Worm (Caenorhabditis elegans): ENCODE results near the gene irld-12.

The irld-12 gene

ce11 chrV:3054254-3054653 is 33.0 kb upstream of the irld-12 start, which contains the start of gene C50H11.8:
C50H11.8 (plus strand) TSS chrV:3054554.
- no peak for TF ChIP-seq efl-1 (optimal IDR thresholded peaks at IDR 0.05)
- TF ChIP-seq efl-1 (GFP tag; optimal IDR thresholded peaks at IDR 0.05 in 1 of 2): peak in 1 of 2 experiments; percentile 18
- TF ChIP-seq lsy-2 (tag; optimal IDR thresholded peaks at IDR 0.05): no peak

ce11 chrV:3046364-3046763 is 25.2 kb upstream of the irld-12 start:
- no peak for TF ChIP-seq tbx-2 (tag; optimal IDR thresholded peaks at IDR 0.05)
- TF ChIP-seq nhr-77 (tag; optimal IDR thresholded peaks at IDR 0.05): no peak
- no peak for TF ChIP-seq alr-1 (tag; optimal IDR thresholded peaks at IDR 0.05; ENCODE audit: borderline replicate concordance)
- TF ChIP-seq nhr-237 (tag; optimal IDR thresholded peaks at IDR 0.05): no peak
- TF ChIP-seq pax-3 (tag; optimal IDR thresholded peaks at IDR 0.05): no peak
- TF ChIP-seq sptf-1 (tag; optimal IDR thresholded peaks at IDR 0.05): no peak
- no peak for TF ChIP-seq nhr-90 (tag; optimal IDR thresholded peaks at IDR 0.05; ENCODE audit: poor library complexity)
- no peak for TF ChIP-seq unc-30 (tag; optimal IDR thresholded peaks at IDR 0.05)
- no peak for TF ChIP-seq mef-2 (tag; optimal IDR thresholded peaks at IDR 0.05)
- no peak for TF ChIP-seq snpc-4 (tag; optimal IDR thresholded peaks at IDR 0.05)
- TF ChIP-seq ceh-82 (tag; optimal IDR thresholded peaks at IDR 0.05): no peak
- no peak for TF ChIP-seq snu-23 (GFP tag; optimal IDR thresholded peaks at IDR 0.05)
- no peak for TF ChIP-seq unc-98 (GFP tag; IDR thresholded peaks at IDR 0.05)

- TF ChIP-seq dpl-1 (GFP tag; optimal IDR thresholded peaks at IDR 0.05) (no peak), hpl-2 (GFP tag; optimal IDR thresholded peaks at IDR 0.05) (no peak), unc-62 (GFP tag; optimal IDR thresholded peaks at IDR 0.05) (no peak), pag-3 (tag; optimal IDR thresholded peaks at IDR 0.05; ENCODE audit: borderline replicate concordance, insufficient read depth) (no peak), nhr-76 (tag; optimal IDR thresholded peaks at IDR 0.05) (no peak), efl-1 (optimal IDR thresholded peaks at IDR 0.05) (no peak), efl-1 (GFP tag; optimal IDR thresholded peaks at IDR 0.05 in 1 of 2) (no peak), ceh-82 (tag; optimal IDR thresholded peaks at IDR 0.05) (no peak), ceh-8 (GFP tag; optimal IDR thresholded peaks at IDR 0.05) (no peak), nhr-77 (tag; optimal IDR thresholded peaks at IDR 0.05) (no peak), ama-1 (optimal IDR thresholded peaks at IDR 0.05) (no peak), ceh-63 (GFP tag; optimal IDR thresholded peaks at IDR 0.05) (no peak), lin-13 (GFP tag; optimal IDR thresholded peaks at IDR 0.05) (no peak), mef-2 (tag; optimal IDR thresholded peaks at IDR 0.05) (no peak), blmp-1 (tag; optimal IDR thresholded peaks at IDR 0.05) (no peak), unc-30 (tag; optimal IDR thresholded peaks at IDR 0.05) (no peak), nhr-20 (tag; optimal IDR thresholded peaks at IDR 0.05) (no peak), ets-5 (GFP tag; IDR thresholded peaks at IDR 0.05) (no peak)
These were observed 23.6 kb upstream of the irld-12 start, which contains the start of gene F59D6.1 for ce11 chrV:3044837-3045236. F59D6.1 (plus strand) TSS chrV:3045137.

ce11 chrV:3040930-3041329 is 19.7 kb upstream of the irld-12 start:
- TF ChIP-seq pqm-1 (tag; optimal IDR thresholded peaks at IDR 0.05) (no peak), rnt-1 (tag; optimal IDR thresholded peaks at IDR 0.05) (no peak), lin-14 (GFP tag; optimal IDR thresholded peaks at IDR 0.05) (no peak), sox-4 (tag; optimal IDR thresholded peaks at IDR 0.05) (no peak), xbp-1 (tag; optimal IDR thresholded peaks at IDR 0.05) (no peak), pax-3 (tag; optimal IDR thresholded peaks at IDR 0.05) (no peak)

ce11 chrV:3039282-3039681 is 18.1 kb upstream of the irld-12 start, which contains the start of gene chpf-2:
chpf-2 (minus strand) TSS chrV:3039382.
- TF ChIP-seq nhr-85 (tag) (peak; percentile 17), lin-35 (GFP tag; optimal IDR thresholded peaks at IDR 0.05) (peak in 1 of 2 experiments; percentile 11), egl-13 (tag; optimal IDR thresholded peaks at IDR 0.05) (no peak), ceh-63 (GFP tag; optimal IDR thresholded peaks at IDR 0.05) (no peak), sox-4 (tag; optimal IDR thresholded peaks at IDR 0.05) (no peak), snu-23 (GFP tag; optimal IDR thresholded peaks at IDR 0.05) (peak; percentile 14), lin-39 (tag; optimal IDR thresholded peaks at IDR 0.05) (no peak), fos-1 (tag; optimal IDR thresholded peaks at IDR 0.05) (no peak), ceh-90 (tag; optimal IDR thresholded peaks at IDR 0.05) (no peak), blmp-1 (tag; optimal IDR thresholded peaks at IDR 0.05) (peak; percentile 74), nhr-20 (tag; optimal IDR thresholded peaks at IDR 0.05) (peak; percentile 37), unc-30 (tag; optimal IDR thresholded peaks at IDR 0.05) (no peak), dpl-1 (GFP tag; optimal IDR thresholded peaks at IDR 0.05) (no peak), ama-1 (optimal IDR thresholded peaks at IDR 0.05) (no peak), unc-62 (GFP tag; optimal IDR thresholded peaks at IDR 0.05) (no peak)
